Worm (Caenorhabditis elegans) whole organism, L2 larva: ENCODE measurements around the gene lips-12.
A peak's percentile ranks its signal among the peaks of the same experiment; 100 is the strongest.

Source experiments
- C34F6.9 ChIP-seq: fragments of 150-350 bp; optimal IDR thresholded peaks from 2 replicates; lab custom pipeline; 2014; ENCODE audit warnings: missing biosample characterization, missing genetic modification characterization
- R02D3.7 ChIP-seq: fragments of 150-350 bp; optimal IDR thresholded peaks from 2 replicates; lab custom pipeline; 2014; ENCODE audit warnings: missing biosample characterization, missing genetic modification characterization
- Y55F3AM.14 ChIP-seq: fragments of 200-800 bp; sonication (Bioruptor generic); optimal IDR thresholded peaks from 2 replicates; lab custom pipeline; 2018; ENCODE audit warnings: mild to moderate bottlenecking, missing genetic modification characterization, missing compliant biosample characterization
- ZK546.5 ChIP-seq: sonication (generic microtip); optimal IDR thresholded peaks from 2 replicates; lab custom pipeline; 2017; ENCODE audit warnings: missing biosample characterization, missing genetic modification characterization
- alr-1 ChIP-seq: fragments of 150-350 bp; optimal IDR thresholded peaks from 2 replicates; lab custom pipeline; 2014; ENCODE audit warnings: missing biosample characterization, missing genetic modification characterization
- blmp-1 ChIP-seq: sonication (generic microtip); optimal IDR thresholded peaks from 2 replicates; lab custom pipeline; 2017; ENCODE audit warnings: missing genetic modification characterization, mild to moderate bottlenecking, missing compliant biosample characterization, antibody characterized with exemption, moderate library complexity; ENCODE audit not compliant: insufficient read depth
- ceh-16 ChIP-seq: fragments of 150-350 bp; optimal IDR thresholded peaks from 2 replicates; lab custom pipeline; 2014; ENCODE audit warnings: missing biosample characterization, missing genetic modification characterization
- crh-2 ChIP-seq: sonication (generic microtip); optimal IDR thresholded peaks from 2 replicates; lab custom pipeline; 2017; ENCODE audit warnings: missing biosample characterization, missing genetic modification characterization
- dmd-4 ChIP-seq: sonication (generic microtip); optimal IDR thresholded peaks from 2 replicates; lab custom pipeline; 2017; ENCODE audit warnings: missing biosample characterization, missing genetic modification characterization
- egl-27 ChIP-seq: sonication (generic microtip); optimal IDR thresholded peaks from 3 replicates; lab custom pipeline; 2017; ENCODE audit warnings: missing biosample characterization, missing genetic modification reagents, missing genetic modification characterization
- elt-3 ChIP-seq: sonication (generic microtip); optimal IDR thresholded peaks from 2 replicates; lab custom pipeline; 2017; ENCODE audit warnings: missing biosample characterization, missing genetic modification characterization
- fos-1 ChIP-seq: fragments of 150-350 bp; optimal IDR thresholded peaks from 2 replicates; lab custom pipeline; 2014; ENCODE audit warnings: missing biosample characterization, missing genetic modification characterization
- gmeb-1 ChIP-seq: fragments of 150-350 bp; optimal IDR thresholded peaks from 2 replicates; lab custom pipeline; 2014; ENCODE audit warnings: missing biosample characterization, missing genetic modification characterization
- lin-11 ChIP-seq: fragments of 150-350 bp; sonication (generic microtip); optimal IDR thresholded peaks from 2 replicates; lab custom pipeline; 2014; ENCODE audit warnings: missing biosample characterization, missing genetic modification characterization, inconsistent platforms, mixed read lengths
- lin-13 ChIP-seq: fragments of 150-350 bp; optimal IDR thresholded peaks from 2 replicates; lab custom pipeline; 2014; ENCODE audit warnings: missing biosample characterization, missing genetic modification reagents, missing genetic modification characterization
- lin-39 ChIP-seq: fragments of 150-350 bp; optimal IDR thresholded peaks from 2 replicates; lab custom pipeline; 2014; ENCODE audit warnings: missing biosample characterization, missing genetic modification reagents, missing genetic modification characterization
- mab-5 ChIP-seq: fragments of 150-350 bp; optimal IDR thresholded peaks from 2 replicates; lab custom pipeline; 2014; ENCODE audit warnings: missing biosample characterization, missing genetic modification characterization
- mdl-1 ChIP-seq, 2 experiments: fragments of 150-350 bp in 1 of 2; sonication (generic microtip) in 1 of 2; optimal IDR thresholded peaks; 2 replicates each; lab custom pipeline; 2017; ENCODE audit warnings: missing biosample characterization in 2 of 2, missing genetic modification characterization in 2 of 2
- nhr-10 ChIP-seq: sonication (generic microtip); optimal IDR thresholded peaks from 2 replicates; lab custom pipeline; 2017; ENCODE audit warnings: missing biosample characterization, missing genetic modification characterization
- nhr-11 ChIP-seq: fragments of 150-350 bp; optimal IDR thresholded peaks from 2 replicates; lab custom pipeline; 2014; ENCODE audit warnings: missing biosample characterization, missing genetic modification characterization
- nhr-129 ChIP-seq: fragments of 150-350 bp; optimal IDR thresholded peaks from 2 replicates; lab custom pipeline; 2014; ENCODE audit warnings: missing biosample characterization, missing genetic modification characterization
- nhr-21 ChIP-seq: fragments of 150-350 bp; optimal IDR thresholded peaks from 2 replicates; lab custom pipeline; 2014; ENCODE audit warnings: missing biosample characterization, missing genetic modification characterization
- nhr-23 ChIP-seq: fragments of 150-350 bp; optimal IDR thresholded peaks from 2 replicates; lab custom pipeline; 2014; ENCODE audit warnings: missing biosample characterization, missing genetic modification reagents, missing genetic modification characterization
- nhr-25 ChIP-seq: fragments of 150-350 bp; sonication (generic microtip); optimal IDR thresholded peaks from 3 replicates; lab custom pipeline; 2014; ENCODE audit warnings: missing biosample characterization, missing genetic modification characterization
- nhr-6 ChIP-seq: fragments of 150-350 bp; optimal IDR thresholded peaks from 2 replicates; lab custom pipeline; 2014; ENCODE audit warnings: missing biosample characterization, missing genetic modification characterization
- nhr-77 ChIP-seq: fragments of 150-350 bp; optimal IDR thresholded peaks from 2 replicates; lab custom pipeline; 2014; ENCODE audit warnings: missing biosample characterization, missing genetic modification characterization
- peb-1 ChIP-seq: fragments of 150-350 bp; optimal IDR thresholded peaks from 2 replicates; lab custom pipeline; 2014; ENCODE audit warnings: missing biosample characterization, missing genetic modification characterization
- skn-1 ChIP-seq: sonication (generic microtip); optimal IDR thresholded peaks from 2 replicates; lab custom pipeline; 2017; ENCODE audit warnings: missing biosample characterization, missing genetic modification characterization
- sma-9 ChIP-seq, 2 experiments: fragments of 150-350 bp in 1 of 2; sonication (generic microtip) in 1 of 2; optimal IDR thresholded peaks; 2 replicates each; lab custom pipeline; 2014 to 2016; ENCODE audit warnings: missing genetic modification characterization in 2 of 2, mild to moderate bottlenecking in 1 of 2, missing biosample characterization in 1 of 2, missing compliant biosample characterization in 1 of 2, missing genetic modification reagents in 1 of 2, moderate library complexity in 1 of 2
- unc-39 ChIP-seq: fragments of 150-350 bp; optimal IDR thresholded peaks from 2 replicates; lab custom pipeline; 2014; ENCODE audit warnings: missing biosample characterization, missing genetic modification characterization
- unc-62 ChIP-seq: fragments of 150-350 bp; optimal IDR thresholded peaks from 2 replicates; lab custom pipeline; 2014; ENCODE audit warnings: missing biosample characterization, missing genetic modification reagents, missing genetic modification characterization
- zag-1 ChIP-seq: fragments of 150-350 bp; optimal IDR thresholded peaks from 2 replicates; lab custom pipeline; 2014; ENCODE audit warnings: missing biosample characterization, missing genetic modification characterization
- ztf-11 ChIP-seq: sonication (generic microtip); optimal IDR thresholded peaks from 2 replicates; lab custom pipeline; 2017; ENCODE audit warnings: missing biosample characterization, missing genetic modification characterization
- ztf-4 ChIP-seq: fragments of 150-350 bp; optimal IDR thresholded peaks from 2 replicates; lab custom pipeline; 2014; ENCODE audit warnings: missing biosample characterization, missing genetic modification characterization

Gene lips-12

DNA sequence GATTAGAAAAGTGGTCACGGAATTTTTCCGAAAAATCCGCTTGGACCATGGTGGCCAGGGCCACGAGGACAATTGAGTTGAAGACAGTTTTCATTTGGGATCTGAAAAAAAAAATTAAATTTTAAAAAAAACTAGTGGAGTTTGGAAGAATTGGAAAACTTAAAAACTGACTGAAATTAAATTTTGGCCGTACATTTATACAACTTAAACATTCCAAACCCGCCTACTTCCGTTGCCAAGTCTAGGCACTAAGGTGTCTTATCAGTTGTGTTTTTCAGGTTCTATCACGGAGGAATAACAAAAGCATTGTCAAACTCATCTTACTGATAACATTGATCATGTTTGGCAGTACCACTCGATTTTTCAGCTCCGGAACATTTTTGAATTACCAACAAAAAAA lies at the start of gene lips-12:
Gene lips-12, minus strand, starts transcription at position 101 of the 400 bp plus-strand sequence.
- no peak for TF ChIP-seq lin-11
- no peak for TF ChIP-seq elt-3
- no peak for TF ChIP-seq fos-1 (tag; lab: Kevin White, UChicago)
- TF ChIP-seq nhr-21, result no peak
- TF ChIP-seq ztf-11 (tag; lab: Kevin White, UChicago), result no peak
- TF ChIP-seq blmp-1, result no peak
- TF ChIP-seq mdl-1 (tag; optimal IDR thresholded peaks at IDR 0.05; lab: Kevin White, UChicago), result no peak
- TF ChIP-seq egl-27 (tag; lab: Kevin White, UChicago), result no peak
- TF ChIP-seq ceh-16 (tag; lab: Kevin White, UChicago), result no peak
- no peak for TF ChIP-seq C34F6.9 (tag; lab: Kevin White, UChicago)
- no peak for TF ChIP-seq gmeb-1 (tag; lab: Kevin White, UChicago)
- no peak for TF ChIP-seq zag-1 (tag; lab: Kevin White, UChicago)

DNA sequence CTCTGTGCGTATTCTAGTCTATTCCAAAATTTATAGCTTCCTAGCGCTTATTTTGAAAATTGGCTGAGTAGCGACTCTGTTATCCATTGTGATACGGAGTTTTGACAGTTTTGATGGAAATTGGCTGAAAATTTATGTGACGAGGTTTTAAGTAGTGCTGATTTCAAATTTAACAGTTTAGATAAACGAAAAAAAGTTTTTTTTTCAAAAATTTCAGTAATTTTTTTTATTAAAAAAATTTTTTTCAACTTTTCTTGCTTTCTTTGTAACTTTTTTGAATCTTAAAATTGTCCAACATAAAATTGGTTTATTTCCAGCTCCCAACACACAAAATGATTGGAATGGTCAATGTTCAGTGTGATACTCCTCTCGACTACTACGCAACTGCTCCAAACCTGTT lies 49.2 kb upstream of the lips-12 start, which contains the start of gene T23F4.2:
Gene T23F4.2, plus strand, starts transcription at position 301 of the 400 bp plus-strand sequence.
- TF ChIP-seq lin-13, result no peak
- TF ChIP-seq sma-9 (GFP tag; optimal IDR thresholded peaks at IDR 0.05; lab: Kevin White, UChicago), result no peak
- TF ChIP-seq sma-9 (tag; optimal IDR thresholded peaks at IDR 0.05; lab: Kevin White, UChicago), result no peak
- no peak for TF ChIP-seq alr-1
- no peak for TF ChIP-seq peb-1
- TF ChIP-seq lin-39 (tag; lab: Kevin White, UChicago), result no peak
- TF ChIP-seq mdl-1 (tag; optimal IDR thresholded peaks at IDR 0.05; lab: Kevin White, UChicago), result no peak
- TF ChIP-seq crh-2 (tag; lab: Kevin White, UChicago), result no peak
- TF ChIP-seq ceh-16 (tag; lab: Kevin White, UChicago), result no peak
- no peak for TF ChIP-seq nhr-129 (tag; lab: Kevin White, UChicago)
- no peak for TF ChIP-seq ztf-4
- no peak for TF ChIP-seq nhr-25
- TF ChIP-seq skn-1 (tag; lab: Kevin White, UChicago), result no peak
- TF ChIP-seq mab-5 (tag; lab: Kevin White, UChicago), result no peak
- no peak for TF ChIP-seq egl-27 (tag; lab: Kevin White, UChicago)
- no peak for TF ChIP-seq Y55F3AM.14 (GFP tag; lab: Kevin White, UChicago)
- no peak for TF ChIP-seq nhr-77 (tag; lab: Kevin White, UChicago)

DNA sequence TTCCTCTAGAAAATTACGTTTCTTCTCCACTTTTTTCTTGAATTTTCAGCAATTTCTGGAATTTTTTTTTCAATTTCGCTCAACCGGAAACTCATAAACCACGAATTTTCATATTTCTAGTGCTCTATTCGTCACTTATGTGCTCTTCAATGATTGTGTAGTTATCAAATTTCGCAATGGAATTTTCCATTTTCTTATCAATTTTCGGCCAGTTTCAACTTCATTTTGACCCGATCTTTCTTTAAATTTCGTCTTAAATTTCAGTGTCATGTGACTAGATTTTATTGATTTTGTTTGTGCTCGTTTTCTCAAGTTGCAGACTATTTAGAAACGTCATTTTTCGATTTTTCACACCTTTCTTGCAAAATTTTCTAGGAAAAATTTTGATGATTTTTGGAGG lies 45.7 kb upstream of the lips-12 start:
- TF ChIP-seq fos-1 (tag; lab: Kevin White, UChicago) (peak; percentile 48), nhr-23 (tag; lab: Kevin White, UChicago) (no peak)
- TF ChIP-seq, all 48 proteins: peak for 1

DNA sequence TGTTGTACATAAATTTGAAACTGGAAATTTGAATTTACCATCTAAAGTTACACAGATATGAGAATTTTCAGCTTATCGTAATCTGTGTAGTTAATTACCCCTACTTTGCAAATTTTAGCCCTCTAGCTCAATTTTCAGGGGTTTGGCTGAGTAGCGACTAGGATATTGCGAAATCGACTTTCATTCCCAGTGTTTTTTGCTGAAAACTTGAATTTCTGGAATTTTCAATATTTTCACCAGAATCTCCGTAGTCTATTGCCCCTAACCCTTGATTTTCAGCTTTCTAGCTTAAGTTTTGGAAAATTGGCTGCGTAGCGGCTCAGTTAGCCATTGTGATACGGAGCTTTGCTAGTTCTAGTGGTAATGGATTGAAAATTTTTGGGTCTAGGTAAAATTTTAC lies 43.1 kb upstream of the lips-12 start:
- TF ChIP-seq zag-1 (tag; lab: Kevin White, UChicago) (no peak), nhr-6 (tag; lab: Kevin White, UChicago) (no peak), R02D3.7 (tag; lab: Kevin White, UChicago) (no peak), ztf-11 (tag; lab: Kevin White, UChicago) (no peak), lin-11 (no peak), blmp-1 (no peak), crh-2 (tag; lab: Kevin White, UChicago) (no peak)

DNA sequence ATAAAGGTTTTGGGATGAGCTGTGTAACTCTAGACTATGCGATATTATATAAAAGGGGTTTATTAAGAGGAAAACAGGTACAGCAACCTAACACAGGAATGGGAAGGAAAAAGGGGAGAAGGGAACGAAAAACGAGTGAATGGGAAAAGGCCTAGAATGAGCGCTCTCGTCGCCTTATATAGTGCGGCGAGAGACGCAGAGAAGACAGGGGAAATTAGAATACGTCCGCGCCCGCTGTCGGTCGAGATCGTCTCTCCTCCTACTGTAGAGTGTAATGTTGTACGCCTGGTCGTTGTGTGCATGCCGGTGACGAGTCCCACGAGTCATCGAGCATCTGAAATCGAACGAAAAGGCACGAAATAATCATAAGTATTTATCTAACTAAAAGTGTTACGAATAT lies 39.3 kb upstream of the lips-12 start:
- TF ChIP-seq ZK546.5 (tag; lab: Kevin White, UChicago) (no peak), ztf-4 (no peak), peb-1 (no peak), zag-1 (tag; lab: Kevin White, UChicago) (no peak), unc-62 (no peak), nhr-10 (tag; lab: Kevin White, UChicago) (no peak), crh-2 (tag; lab: Kevin White, UChicago) (no peak), unc-39 (tag; lab: Kevin White, UChicago) (no peak), dmd-4 (tag; lab: Kevin White, UChicago) (no peak), Y55F3AM.14 (GFP tag; lab: Kevin White, UChicago) (no peak), nhr-11 (no peak), ztf-11 (tag; lab: Kevin White, UChicago) (no peak)
